Fruit fly (Drosophila melanogaster): ENCODE results near the gene Art6.
A peak's percentile ranks its signal among the peaks of the same experiment; 100 is the strongest.

Gene Art6

dm6 chr3R:13958582-13958981, 13.0 kb upstream of the Art6 start, which contains the start of gene Ipp (continued):
- TF ChIP-seq CG14050 (GFP tag; IDR thresholded peaks at IDR 0.05) (no peak), Side (GFP tag; optimal IDR thresholded peaks at IDR 0.05) (no peak), exex (tag; optimal IDR thresholded peaks at IDR 0.05) (no peak), Dll (GFP tag; IDR thresholded peaks at IDR 0.05; ENCODE audit: partially characterized antibody) (peak; percentile 27; the same call in 1 of the 4 replicates), CG12659 (GFP tag; optimal IDR thresholded peaks at IDR 0.05) (peak; percentile 12), Scr (GFP tag; IDR thresholded peaks at IDR 0.05; ENCODE audit: partially characterized antibody) (no peak), trem (tag; optimal IDR thresholded peaks at IDR 0.05) (peak; percentile 41), Dad (GFP tag; optimal IDR thresholded peaks at IDR 0.05) (no peak), CG30403 (GFP tag; optimal IDR thresholded peaks at IDR 0.05) (no peak), Lpt (GFP tag; optimal IDR thresholded peaks at IDR 0.05) (no peak), CG10321 (GFP tag; IDR thresholded peaks at IDR 0.05) (no peak), unc-4 (GFP tag; IDR thresholded peaks at IDR 0.05; ENCODE audit: partially characterized antibody) (peak; percentile 47; the same call in 1 of the 2 replicates), zen2 (GFP tag; IDR thresholded peaks at IDR 0.05; ENCODE audit: partially characterized antibody) (no peak), CG12744 (GFP tag; optimal IDR thresholded peaks at IDR 0.05) (no peak), CG13624 (GFP tag; optimal IDR thresholded peaks at IDR 0.05) (no peak), vvl (GFP tag; IDR thresholded peaks at IDR 0.05) (peak; percentile 60; the same call in 1 of the 2 replicates), CG13296 (GFP tag; optimal IDR thresholded peaks at IDR 0.05) (no peak), CG14014 (GFP tag; IDR thresholded peaks at IDR 0.05) (no peak), tll (GFP tag; optimal IDR thresholded peaks at IDR 0.05) (no peak), pita (GFP tag; optimal IDR thresholded peaks at IDR 0.05) (no peak), CrebB (tag; optimal IDR thresholded peaks at IDR 0.05) (no peak), ab (GFP tag; optimal IDR thresholded peaks at IDR 0.05) (no peak), Sry-β (GFP tag; optimal IDR thresholded peaks at IDR 0.05) (no peak), CG11093 (GFP tag; IDR thresholded peaks at IDR 0.05) (no peak), CG15073 (GFP tag; optimal IDR thresholded peaks at IDR 0.05) (no peak), YL-1 (GFP tag; optimal IDR thresholded peaks at IDR 0.05) (peak; percentile 42), CG9727 (GFP tag; optimal IDR thresholded peaks at IDR 0.05) (no peak), zfh2 (GFP tag; optimal IDR thresholded peaks at IDR 0.05) (no peak), Nf-YC (tag; optimal IDR thresholded peaks at IDR 0.05) (no peak), Hand (GFP tag; optimal IDR thresholded peaks at IDR 0.05) (no peak), Stat92E (GFP tag; optimal IDR thresholded peaks at IDR 0.05) (peak in 1 of 3 experiments; percentile 21), dm (GFP tag; optimal IDR thresholded peaks at IDR 0.05) (no peak), da (GFP tag; optimal IDR thresholded peaks at IDR 0.05) (no peak), gem (tag; optimal IDR thresholded peaks at IDR 0.05) (no peak), sc (optimal IDR thresholded peaks at IDR 0.05) (no peak), sc (GFP tag; optimal IDR thresholded peaks at IDR 0.05) (no peak), NK7.1 (GFP tag; optimal IDR thresholded peaks at IDR 0.05) (no peak), Opbp (GFP tag; IDR thresholded peaks at IDR 0.05; ENCODE audit: partially characterized antibody) (no peak), crol (GFP tag; IDR thresholded peaks at IDR 0.05) (no peak), chn (GFP tag; optimal IDR thresholded peaks at IDR 0.05) (no peak), CG2116 (GFP tag; optimal IDR thresholded peaks at IDR 0.05) (peak; percentile 22), ftz-f1 (GFP tag; optimal IDR thresholded peaks at IDR 0.05) (no peak), CG31365 (tag; optimal IDR thresholded peaks at IDR 0.05) (no peak), CG17328 (GFP tag; IDR thresholded peaks at IDR 0.05) (no peak), crp (GFP tag; optimal IDR thresholded peaks at IDR 0.05) (peak in 1 of 2 experiments; percentile 71), Oaz (GFP tag; IDR thresholded peaks at IDR 0.05) (no peak), bbx (GFP tag; IDR thresholded peaks at IDR 0.05; ENCODE audit: partially characterized antibody) (no peak), E2f2 (GFP tag; IDR thresholded peaks at IDR 0.05) (peak; percentile 94), CG7928 (GFP tag; optimal IDR thresholded peaks at IDR 0.05) (no peak), GATAe (GFP tag; conservative IDR thresholded peaks at IDR 0.05) (no peak), zf30C (GFP tag; optimal IDR thresholded peaks at IDR 0.05) (no peak)
